Worm (Caenorhabditis elegans) whole organism, L1 larva: ENCODE measurements around the gene T28A11.20.

Experiments
- aly-2 ChIP-seq: fragments of 150-350 bp; optimal IDR thresholded peaks from 2 replicates; lab custom pipeline; 2014; ENCODE audit warnings: missing biosample characterization, missing genetic modification characterization
- ama-1 ChIP-seq: fragments of 150-350 bp; optimal IDR thresholded peaks from 2 replicates; lab custom pipeline; 2014
- egl-27 ChIP-seq, 2 experiments: fragments of 150-350 bp in 1 of 2; sonication (generic microtip); optimal IDR thresholded peaks; 3 replicates each; lab custom pipeline; 2017 to 2018; ENCODE audit warnings: missing biosample characterization in 2 of 2, missing genetic modification characterization in 2 of 2, missing genetic modification reagents in 2 of 2
- fkh-10 ChIP-seq: sonication (generic microtip); optimal IDR thresholded peaks from 2 replicates; lab custom pipeline; 2017; ENCODE audit warnings: missing biosample characterization, missing genetic modification reagents, missing genetic modification characterization
- lin-39 ChIP-seq: fragments of 150-350 bp; optimal IDR thresholded peaks from 2 replicates; lab custom pipeline; 2014; ENCODE audit warnings: missing biosample characterization, missing genetic modification reagents, missing genetic modification characterization
- lsy-2 ChIP-seq, 2 experiments: fragments of 150-350 bp; optimal IDR thresholded peaks; 2 replicates each; lab custom pipeline; 2014; ENCODE audit warnings: missing biosample characterization in 2 of 2, missing genetic modification characterization in 2 of 2
- mep-1 ChIP-seq: fragments of 150-350 bp; optimal IDR thresholded peaks from 2 replicates; lab custom pipeline; 2014; ENCODE audit warnings: missing biosample characterization, missing genetic modification characterization
- nhr-28 ChIP-seq: fragments of 150-350 bp; optimal IDR thresholded peaks from 2 replicates; lab custom pipeline; 2014; ENCODE audit warnings: missing biosample characterization, missing genetic modification characterization
- ztf-4 ChIP-seq: fragments of 150-350 bp; optimal IDR thresholded peaks from 2 replicates; lab custom pipeline; 2014; ENCODE audit warnings: missing biosample characterization, missing genetic modification characterization

DNA sequence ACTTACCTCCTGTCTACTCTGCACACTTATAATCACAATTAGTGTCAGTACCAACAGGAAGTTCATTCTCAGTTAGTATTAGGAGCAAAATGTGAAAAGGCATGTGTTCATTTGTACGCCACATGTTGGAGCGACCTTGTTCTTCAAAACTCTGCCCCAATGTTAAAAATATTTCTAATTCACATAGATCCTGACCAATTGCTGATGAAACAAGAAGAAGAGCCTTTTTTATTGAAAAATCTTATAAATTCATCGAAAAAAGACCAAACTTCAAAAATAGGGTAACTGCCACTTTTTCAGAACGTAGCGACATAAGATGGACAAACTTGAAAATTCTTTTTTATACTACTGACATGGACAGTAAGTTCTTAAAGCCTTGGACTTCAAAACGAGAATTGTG, 6.9 kb downstream of the T28A11.20 start, which contains the start of gene T28A11.17:
- TF ChIP-seq ama-1 (no peak), egl-27 (tag; optimal IDR thresholded peaks at IDR 0.05; lab: Kevin White, UChicago) (no peak), fkh-10 (GFP tag; lab: Kevin White, UChicago) (no peak), nhr-28 (no peak), lin-39 (tag; lab: Kevin White, UChicago) (no peak), lsy-2 (tag; optimal IDR thresholded peaks at IDR 0.05; lab: Kevin White, UChicago) (no peak), mep-1 (tag; lab: Kevin White, UChicago) (no peak), ztf-4 (tag; lab: Kevin White, UChicago) (no peak), aly-2 (no peak)
